Worm (Caenorhabditis elegans) whole organism, L3 larva: ENCODE data around the gene F53C11.1.

Experiments used
- snpc-4 ChIP-seq: fragments of 150-350 bp; optimal IDR thresholded peaks from 2 replicates; lab custom pipeline; 2014; ENCODE audit warnings: missing biosample characterization, missing genetic modification characterization

The F53C11.1 gene

ce11 chrV:13822752-13823151, 47.2 kb downstream of the F53C11.1 start, which contains the start of gene hpo-31:
Gene hpo-31, plus strand, starts transcription at chrV:13823052.
- TF ChIP-seq snpc-4 (tag; lab: Kevin White, UChicago): no peak
